Worm (Caenorhabditis elegans): ENCODE data around the gene F59B1.6.

DNA sequence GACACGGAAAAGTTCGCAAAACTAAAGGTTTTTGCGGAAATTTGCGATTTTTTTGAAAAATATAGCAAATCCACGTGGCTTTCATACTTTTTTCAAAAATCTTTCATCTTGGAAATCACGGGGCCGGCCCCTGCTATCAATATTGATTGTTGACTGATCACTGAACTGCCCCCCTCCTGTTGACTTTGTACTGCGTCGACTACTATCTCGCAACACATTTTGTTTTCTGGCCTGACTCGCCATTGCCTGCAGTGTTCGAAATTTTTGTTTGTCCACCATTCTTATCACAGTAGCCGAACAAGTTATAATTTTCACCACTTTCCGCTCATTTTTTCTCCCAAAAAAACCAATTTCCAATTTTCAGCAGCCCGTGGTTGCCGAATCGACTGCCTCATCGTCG, 50.5 kb downstream of the F59B1.6 start:
- TF ChIP-seq unc-39 (tag; optimal IDR thresholded peaks at IDR 0.05): no peak
- TF ChIP-seq set-16 (GFP tag; IDR thresholded peaks at IDR 0.05): no peak
- TF ChIP-seq mxl-2 (GFP tag; conservative IDR thresholded peaks at IDR 0.05): no peak
- no peak for TF ChIP-seq zag-1 (tag; optimal IDR thresholded peaks at IDR 0.05)

Data from whole organism, L4 larva.